Fruit fly (Drosophila melanogaster) whole organism, embryonic: Measurements from ENCODE around the gene Pcyt1.

Experiments used
- Abd-B ChIP-seq: fragments of 200-800 bp; sonication (Bioruptor generic); optimal IDR thresholded peaks from 2 replicates; lab custom pipeline; 2018; ENCODE audit warnings: missing biosample characterization, mild to moderate bottlenecking, missing genetic modification characterization, moderate library complexity
- Atf3 ChIP-seq: fragments of 200-800 bp; sonication (Bioruptor generic); optimal IDR thresholded peaks from 3 replicates; lab custom pipeline; 2016; ENCODE audit warnings: missing biosample characterization, missing genetic modification characterization
- B-H1 ChIP-seq: fragments of 200-800 bp; sonication (Bioruptor generic); IDR thresholded peaks from 3 replicates; pipeline ENCODE4 v1.3.6; 2022; ENCODE audit warnings: missing biosample characterization, missing genetic modification characterization
- Bdp1 ChIP-seq: fragments of 200-800 bp; sonication (Bioruptor generic); optimal IDR thresholded peaks from 3 replicates; lab custom pipeline; 2016; ENCODE audit warnings: missing biosample characterization, missing genetic modification characterization
- Blimp-1 ChIP-seq: fragments of 200-800 bp; sonication (Bioruptor generic); optimal IDR thresholded peaks from 3 replicates; lab custom pipeline; 2018; ENCODE audit warnings: missing biosample characterization, missing genetic modification characterization, mild to moderate bottlenecking, moderate library complexity, missing genetic modification reagents
- CG1024 ChIP-seq: fragments of 200-800 bp; sonication (Bioruptor generic); IDR thresholded peaks from 2 replicates; pipeline ENCODE4 v1.3.6; 2022; ENCODE audit warnings: missing biosample characterization, missing genetic modification characterization
- CG10431 ChIP-seq: fragments of 200-800 bp; sonication (Bioruptor generic); optimal IDR thresholded peaks from 3 replicates; lab custom pipeline; 2018; ENCODE audit warnings: missing biosample characterization, mild to moderate bottlenecking, missing genetic modification characterization
- CG12155 ChIP-seq: fragments of 200-800 bp; sonication (Bioruptor generic); optimal IDR thresholded peaks from 3 replicates; lab custom pipeline; 2016; ENCODE audit warnings: missing biosample characterization, missing genetic modification characterization
- CG12299 ChIP-seq: fragments of 200-800 bp; sonication (Bioruptor generic); optimal IDR thresholded peaks from 2 replicates; lab custom pipeline; 2018; ENCODE audit warnings: missing biosample characterization, mild to moderate bottlenecking, missing genetic modification characterization
- CG12391 ChIP-seq: fragments of 200-800 bp; sonication (Bioruptor generic); optimal IDR thresholded peaks from 3 replicates; lab custom pipeline; 2018; ENCODE audit warnings: missing biosample characterization, mild to moderate bottlenecking, missing genetic modification characterization, moderate library complexity
- CG12769 ChIP-seq: fragments of 200-800 bp; sonication (Bioruptor generic); optimal IDR thresholded peaks from 2 replicates; lab custom pipeline; 2019; ENCODE audit warnings: missing biosample characterization, mild to moderate bottlenecking, missing genetic modification characterization, moderate library complexity
- CG13424 ChIP-seq: fragments of 200-800 bp; sonication (Bioruptor generic); optimal IDR thresholded peaks from 2 replicates; lab custom pipeline; 2019; ENCODE audit warnings: missing biosample characterization, mild to moderate bottlenecking, missing genetic modification characterization, moderate library complexity
- CG1529 ChIP-seq: fragments of 200-800 bp; sonication (Bioruptor generic); optimal IDR thresholded peaks from 3 replicates; lab custom pipeline; 2018; ENCODE audit warnings: missing biosample characterization, missing genetic modification characterization
- CG1647 ChIP-seq: fragments of 200-800 bp; sonication (Bioruptor generic); optimal IDR thresholded peaks from 3 replicates; lab custom pipeline; 2016; ENCODE audit warnings: missing biosample characterization, missing genetic modification characterization
- CG17359 ChIP-seq: fragments of 200-800 bp; sonication (Bioruptor generic); optimal IDR thresholded peaks from 3 replicates; lab custom pipeline; 2018; ENCODE audit warnings: missing biosample characterization, mild to moderate bottlenecking, missing genetic modification characterization, moderate library complexity
- CG17568 ChIP-seq: fragments of 200-800 bp; sonication (Bioruptor generic); optimal IDR thresholded peaks from 2 replicates; lab custom pipeline; 2018; ENCODE audit warnings: missing biosample characterization, mild to moderate bottlenecking, missing genetic modification characterization, moderate library complexity
- CG2202 ChIP-seq: fragments of 200-800 bp; sonication (Bioruptor generic); optimal IDR thresholded peaks from 2 replicates; lab custom pipeline; 2018; ENCODE audit warnings: missing biosample characterization, mild to moderate bottlenecking, missing genetic modification characterization
- CG31224 ChIP-seq: fragments of 200-800 bp; sonication (Bioruptor generic); IDR thresholded peaks from 2 replicates; pipeline ENCODE4 v1.3.6; 2022; ENCODE audit warnings: missing biosample characterization, missing genetic modification characterization
- CG34224 ChIP-seq: fragments of 200-800 bp; sonication (Bioruptor generic); IDR thresholded peaks from 3 replicates; pipeline ENCODE4 v1.3.6; 2022; ENCODE audit warnings: missing biosample characterization, missing genetic modification characterization; ENCODE audit not compliant: partially characterized antibody
- CG3847 ChIP-seq: fragments of 200-800 bp; sonication (Bioruptor generic); IDR thresholded peaks from 2 replicates; pipeline ENCODE4 v1.3.6; 2022; ENCODE audit warnings: missing biosample characterization, missing genetic modification characterization
- CG6272 ChIP-seq: fragments of 200-800 bp; sonication (Bioruptor generic); IDR thresholded peaks from 2 replicates; pipeline ENCODE4 v1.3.6; 2022; ENCODE audit warnings: missing biosample characterization, missing genetic modification characterization
- CG8478 ChIP-seq: fragments of >200 bp; optimal IDR thresholded peaks from 2 replicates; lab custom pipeline; 2018
- CG9727 ChIP-seq: fragments of 200-800 bp; sonication (Bioruptor generic); optimal IDR thresholded peaks from 3 replicates; lab custom pipeline; 2017; ENCODE audit warnings: missing biosample characterization, mild to moderate bottlenecking, missing genetic modification characterization
- Ets65A ChIP-seq: fragments of 200-800 bp; sonication (Bioruptor generic); peaks from one replicate; lab custom pipeline; 2016; ENCODE audit warnings: missing biosample characterization, missing genetic modification characterization
- GATAe ChIP-seq: fragments of 200-800 bp; sonication (Bioruptor generic); conservative IDR thresholded peaks from 2 replicates; pipeline ENCODE4 v1.3.6; 2022; ENCODE audit warnings: missing biosample characterization, missing genetic modification characterization
- Hmx ChIP-seq: fragments of 200-800 bp; sonication (Bioruptor generic); optimal IDR thresholded peaks from 2 replicates; lab custom pipeline; 2016; ENCODE audit warnings: missing biosample characterization, missing genetic modification characterization
- Pdp1 ChIP-seq, 2 experiments: fragments of 200-800 bp; sonication (Bioruptor generic); optimal IDR thresholded peaks; 3 replicates each; lab custom pipeline; 2016; ENCODE audit warnings: missing biosample characterization in 2 of 2, missing genetic modification characterization in 2 of 2, mild to moderate bottlenecking in 1 of 2, moderate library complexity in 1 of 2
- Six4 ChIP-seq: fragments of 200-800 bp; sonication (Bioruptor generic); optimal IDR thresholded peaks from 2 replicates; lab custom pipeline; 2016; ENCODE audit warnings: missing biosample characterization, missing genetic modification characterization
- ab ChIP-seq: fragments of 200-800 bp; sonication (Bioruptor generic); optimal IDR thresholded peaks from 2 replicates; lab custom pipeline; 2016; ENCODE audit warnings: missing biosample characterization, missing genetic modification characterization
- az2 ChIP-seq: fragments of 200-800 bp; sonication (Bioruptor generic); optimal IDR thresholded peaks from 3 replicates; lab custom pipeline; 2016; ENCODE audit warnings: missing biosample characterization, missing genetic modification characterization
- cato ChIP-seq: fragments of 200-800 bp; sonication (Bioruptor generic); optimal IDR thresholded peaks from 2 replicates; lab custom pipeline; 2016; ENCODE audit warnings: missing biosample characterization, missing genetic modification characterization, borderline replicate concordance
- cg ChIP-seq: fragments of 200-800 bp; sonication (Bioruptor generic); optimal IDR thresholded peaks from 3 replicates; lab custom pipeline; 2019; ENCODE audit warnings: missing biosample characterization, mild to moderate bottlenecking, missing genetic modification characterization, moderate library complexity
- chif ChIP-seq, 2 experiments: fragments of 200-800 bp; sonication (Bioruptor generic); optimal IDR thresholded peaks; 3 replicates each; lab custom pipeline; 2016; ENCODE audit warnings: missing biosample characterization in 2 of 2, missing genetic modification characterization in 2 of 2
- croc ChIP-seq: fragments of 200-800 bp; sonication (Bioruptor generic); conservative IDR thresholded peaks from 3 replicates; pipeline ENCODE4 v1.3.6; 2022; ENCODE audit warnings: missing biosample characterization, missing genetic modification characterization
- en ChIP-seq: fragments of 200-800 bp; sonication (Bioruptor generic); optimal IDR thresholded peaks from 2 replicates; lab custom pipeline; 2016; ENCODE audit warnings: missing biosample characterization, missing genetic modification characterization
- fd3F ChIP-seq: fragments of 200-800 bp; sonication (Bioruptor generic); optimal IDR thresholded peaks from 2 replicates; lab custom pipeline; 2018; ENCODE audit warnings: missing biosample characterization, mild to moderate bottlenecking, missing genetic modification characterization, moderate library complexity
- gsb ChIP-seq: fragments of 200-800 bp; sonication (Bioruptor generic); IDR thresholded peaks from 2 replicates; pipeline ENCODE4 v1.3.6; 2022; ENCODE audit warnings: missing biosample characterization, missing genetic modification characterization
- h ChIP-seq: fragments of >200 bp; optimal IDR thresholded peaks from 2 replicates; lab custom pipeline; 2017
- her ChIP-seq: fragments of 200-800 bp; sonication (Bioruptor generic); optimal IDR thresholded peaks from 2 replicates; lab custom pipeline; 2016; ENCODE audit warnings: missing biosample characterization, missing genetic modification characterization
- lmd ChIP-seq: fragments of 200-800 bp; sonication (Bioruptor generic); IDR thresholded peaks from 2 replicates; pipeline ENCODE4 v1.3.6; 2022; ENCODE audit warnings: missing biosample characterization, missing genetic modification characterization
- pan ChIP-seq, 4 experiments: fragments of >200 bp in 3 of 4; fragments of 200-800 bp in 1 of 4; sonication (Bioruptor generic) in 1 of 4; optimal IDR thresholded peaks in 3 of 4; IDR thresholded peaks in 1 of 4; 2 replicates each; pipeline versions ENCODE4 v1.3.6 to Lab custom; 2017 to 2022; ENCODE audit warnings: missing biosample characterization in 2 of 4, missing genetic modification characterization in 2 of 4, mixed read lengths in 1 of 4
- peb ChIP-seq: fragments of 200-800 bp; sonication (Bioruptor generic); IDR thresholded peaks from 2 replicates; pipeline ENCODE4 v1.3.6; 2022; ENCODE audit warnings: missing biosample characterization, missing genetic modification characterization
- schlank ChIP-seq: fragments of 200-800 bp; sonication (Bioruptor generic); optimal IDR thresholded peaks from 2 replicates; lab custom pipeline; 2018; ENCODE audit warnings: missing biosample characterization, mild to moderate bottlenecking, missing genetic modification characterization
- sens ChIP-seq: fragments of 200-800 bp; sonication (Bioruptor generic); peaks from one replicate; lab custom pipeline; 2016; ENCODE audit warnings: missing biosample characterization, missing genetic modification characterization
- seq ChIP-seq: fragments of 200-800 bp; sonication (Bioruptor generic); IDR thresholded peaks from 2 replicates; pipeline ENCODE4 v1.3.6; 2022; ENCODE audit warnings: missing biosample characterization, missing genetic modification characterization
- slbo ChIP-seq: fragments of 200-800 bp; sonication (Bioruptor generic); IDR thresholded peaks from 2 replicates; pipeline ENCODE4 v1.3.6; 2022; ENCODE audit warnings: missing biosample characterization, missing genetic modification characterization
- so ChIP-seq: fragments of 200-800 bp; sonication (Bioruptor generic); IDR thresholded peaks from 3 replicates; pipeline ENCODE4 v1.3.6; 2022; ENCODE audit warnings: missing biosample characterization, missing genetic modification characterization
- ssp ChIP-seq: fragments of 200-800 bp; sonication (Bioruptor generic); IDR thresholded peaks from 2 replicates; pipeline ENCODE4 v1.3.6; 2022; ENCODE audit warnings: missing biosample characterization, missing genetic modification characterization
- stwl ChIP-seq: fragments of 200-800 bp; sonication (Bioruptor generic); optimal IDR thresholded peaks from 3 replicates; lab custom pipeline; 2018; ENCODE audit warnings: missing biosample characterization, mild to moderate bottlenecking, missing genetic modification characterization, moderate library complexity
- ttk ChIP-seq: fragments of 200-800 bp; sonication (Bioruptor generic); IDR thresholded peaks from 2 replicates; pipeline ENCODE4 v2.1.2; 2022; ENCODE audit warnings: missing biosample characterization, missing genetic modification characterization
- z ChIP-seq: fragments of 200-800 bp; sonication (Bioruptor generic); IDR thresholded peaks from 3 replicates; pipeline ENCODE4 v1.3.6; 2022; ENCODE audit warnings: missing biosample characterization, missing genetic modification characterization

The Pcyt1 gene

dm6 chr3L:1584003-1584402, 38.1 kb downstream of the Pcyt1 start (continued):
- TF ChIP-seq stwl (no peak), ttk (GFP tag; lab: Robert Waterston, UW) (peak; percentile 57; the same call in 1 of the 2 replicates), CG12299 (tag; lab: Kevin White, UChicago) (no peak), pan (optimal IDR thresholded peaks at IDR 0.05; lab: Kevin White, UChicago) (no peak), pan (GFP tag; optimal IDR thresholded peaks at IDR 0.05 in 1 of 2, IDR thresholded peaks at IDR 0.05 in 1 of 2) (peak in 1 of 2 experiments; percentile 73), CG6272 (GFP tag; lab: Robert Waterston, UW) (no peak), Pdp1 (GFP tag; optimal IDR thresholded peaks at IDR 0.05; lab: Kevin White, UChicago) (peak; percentile 43 to 59), cato (GFP tag; lab: Kevin White, UChicago) (peak; percentile 51), slbo (GFP tag; lab: Robert Waterston, UW) (peak; percentile 66), z (GFP tag; lab: Robert Waterston, UW) (0 out of 3 replicates have a peak, but pooled peaks have one; percentile 19), CG1529 (peak; percentile 61), CG34224 (no peak), az2 (peak; percentile 65), Hmx (GFP tag; lab: Kevin White, UChicago) (no peak), peb (no peak), CG12155 (peak; percentile 46), Abd-B (GFP tag; lab: Kevin White, UChicago) (peak; percentile 41), lmd (GFP tag; lab: Robert Waterston, UW) (peak; percentile 61), fd3F (GFP tag; lab: Kevin White, UChicago) (peak; percentile 7), CG12391 (tag; lab: Kevin White, UChicago) (peak; percentile 78), CG1024 (GFP tag; lab: Robert Waterston, UW) (no peak), Blimp-1 (GFP tag; lab: Kevin White, UChicago) (peak; percentile 4), so (peak; percentile 67; the same call in 2 of the 3 replicates), CG2202 (peak; percentile 46), Six4 (GFP tag; lab: Kevin White, UChicago) (peak; percentile 16), CG17568 (GFP tag; lab: Kevin White, UChicago) (peak; percentile 56), CG1647 (GFP tag; lab: Kevin White, UChicago) (no peak), CG8478 (lab: Kevin White, UChicago) (no peak), CG3847 (GFP tag; lab: Robert Waterston, UW) (peak; percentile 40; the same call in 1 of the 2 replicates), CG10431 (GFP tag; lab: Kevin White, UChicago) (no peak), CG31224 (GFP tag; lab: Robert Waterston, UW) (peak; percentile 27; the same call in 1 of the 2 replicates), sens (GFP tag; lab: Kevin White, UChicago) (peak; percentile 93), Ets65A (GFP tag; lab: Kevin White, UChicago) (peak; percentile 96), Bdp1 (peak; percentile 17), h (lab: Kevin White, UChicago) (no peak), chif (GFP tag; optimal IDR thresholded peaks at IDR 0.05; lab: Kevin White, UChicago) (peak; percentile 70 to 82), CG12769 (tag; lab: Kevin White, UChicago) (peak; percentile 70), en (GFP tag; lab: Kevin White, UChicago) (peak; percentile 18), CG13424 (tag; lab: Kevin White, UChicago) (peak; percentile 46), B-H1 (GFP tag; lab: Robert Waterston, UW) (peak; percentile 36; the same call in 2 of the 3 replicates), Atf3 (peak; percentile 52), cg (GFP tag; lab: Kevin White, UChicago) (peak; percentile 14), CG17359 (tag; lab: Kevin White, UChicago) (peak; percentile 27), gsb (no peak), seq (peak; percentile 22; the same call in 1 of the 2 replicates), ab (GFP tag; lab: Kevin White, UChicago) (no peak), her (peak; percentile 11), croc (peak; percentile 55; the same call in 2 of the 3 replicates), CG9727 (GFP tag; lab: Kevin White, UChicago) (peak; percentile 58), ssp (GFP tag; lab: Robert Waterston, UW) (peak; percentile 45; the same call in 1 of the 2 replicates), schlank (tag; lab: Kevin White, UChicago) (no peak), GATAe (0 out of 2 replicates have a peak, but pooled peaks have one; percentile 30)
